Worm (Caenorhabditis elegans) whole organism, L2 larva: ENCODE results near the gene W01G7.4.
"Not testable (repeated sequence)": the region's sequence is repeated elsewhere in the genome, so short reads cannot be mapped to it uniquely, and the experiment has no call there.

Experiments
- F13H6.1 ChIP-seq: sonication (generic microtip); optimal IDR thresholded peaks from 2 replicates; lab custom pipeline; 2016; ENCODE audit warnings: missing genetic modification characterization, missing compliant biosample characterization
- dmd-4 ChIP-seq: sonication (generic microtip); optimal IDR thresholded peaks from 2 replicates; lab custom pipeline; 2017; ENCODE audit warnings: missing biosample characterization, missing genetic modification characterization
- elt-1 ChIP-seq: fragments of 150-350 bp; optimal IDR thresholded peaks from 2 replicates; lab custom pipeline; 2014; ENCODE audit warnings: missing biosample characterization, missing genetic modification characterization
- elt-3 ChIP-seq: sonication (generic microtip); optimal IDR thresholded peaks from 2 replicates; lab custom pipeline; 2017; ENCODE audit warnings: missing biosample characterization, missing genetic modification characterization
- lin-11 ChIP-seq: fragments of 150-350 bp; sonication (generic microtip); optimal IDR thresholded peaks from 2 replicates; lab custom pipeline; 2014; ENCODE audit warnings: missing biosample characterization, missing genetic modification characterization, inconsistent platforms, mixed read lengths
- lsy-2 ChIP-seq, 2 experiments: fragments of 150-350 bp in 1 of 2; sonication (generic microtip) in 1 of 2; optimal IDR thresholded peaks; 2 replicates each; lab custom pipeline; 2014 to 2017; ENCODE audit warnings: missing biosample characterization in 2 of 2, missing genetic modification characterization in 2 of 2
- mab-5 ChIP-seq: fragments of 150-350 bp; optimal IDR thresholded peaks from 2 replicates; lab custom pipeline; 2014; ENCODE audit warnings: missing biosample characterization, missing genetic modification characterization
- mdl-1 ChIP-seq, 2 experiments: fragments of 150-350 bp in 1 of 2; sonication (generic microtip) in 1 of 2; optimal IDR thresholded peaks; 2 replicates each; lab custom pipeline; 2017; ENCODE audit warnings: missing biosample characterization in 2 of 2, missing genetic modification characterization in 2 of 2
- nhr-10 ChIP-seq: sonication (generic microtip); optimal IDR thresholded peaks from 2 replicates; lab custom pipeline; 2017; ENCODE audit warnings: missing biosample characterization, missing genetic modification characterization
- nhr-12 ChIP-seq: fragments of 150-350 bp; optimal IDR thresholded peaks from 2 replicates; lab custom pipeline; 2014; ENCODE audit warnings: missing biosample characterization, missing genetic modification characterization
- unc-39 ChIP-seq: fragments of 150-350 bp; optimal IDR thresholded peaks from 2 replicates; lab custom pipeline; 2014; ENCODE audit warnings: missing biosample characterization, missing genetic modification characterization
- unc-62 ChIP-seq: fragments of 150-350 bp; optimal IDR thresholded peaks from 2 replicates; lab custom pipeline; 2014; ENCODE audit warnings: missing biosample characterization, missing genetic modification reagents, missing genetic modification characterization
- ztf-11 ChIP-seq: sonication (generic microtip); optimal IDR thresholded peaks from 2 replicates; lab custom pipeline; 2017; ENCODE audit warnings: missing biosample characterization, missing genetic modification characterization
- ztf-4 ChIP-seq: fragments of 150-350 bp; optimal IDR thresholded peaks from 2 replicates; lab custom pipeline; 2014; ENCODE audit warnings: missing biosample characterization, missing genetic modification characterization

- TF ChIP-seq unc-39; elt-1 (tag; lab: Kevin White, UChicago); ztf-4 (tag; lab: Kevin White, UChicago); mab-5 (tag; lab: Kevin White, UChicago); mdl-1 (tag; optimal IDR thresholded peaks at IDR 0.05; lab: Kevin White, UChicago); dmd-4 (tag; lab: Kevin White, UChicago); nhr-12 (tag; lab: Kevin White, UChicago); F13H6.1 (tag; lab: Kevin White, UChicago); unc-62; lin-11 (tag; lab: Kevin White, UChicago); nhr-10 (tag; lab: Kevin White, UChicago); ztf-11 (tag; lab: Kevin White, UChicago); lsy-2 (tag; optimal IDR thresholded peaks at IDR 0.05; lab: Kevin White, UChicago); elt-3 (tag; lab: Kevin White, UChicago): not testable (repeated sequence)
These were observed 39.3 kb upstream of the W01G7.4 start, which contains the start of gene F01D5.10 for ce11 chrII:14021230-14021629.
